Fruit fly (Drosophila melanogaster) whole organism, embryonic: ENCODE measurements around the gene CG12194.
A peak's percentile ranks its signal among the peaks of the same experiment; 100 is the strongest.

Experiments
- ATbp ChIP-seq: fragments of 200-800 bp; sonication (Bioruptor generic); optimal IDR thresholded peaks from 2 replicates; lab custom pipeline; 2017; ENCODE audit warnings: missing biosample characterization, mild to moderate bottlenecking, missing genetic modification characterization, missing genetic modification reagents
- Blimp-1 ChIP-seq: fragments of 200-800 bp; sonication (Bioruptor generic); optimal IDR thresholded peaks from 3 replicates; lab custom pipeline; 2018; ENCODE audit warnings: missing biosample characterization, missing genetic modification characterization, mild to moderate bottlenecking, moderate library complexity, missing genetic modification reagents
- CG11560 ChIP-seq: fragments of 200-800 bp; sonication (Bioruptor generic); IDR thresholded peaks from 3 replicates; pipeline ENCODE4 v1.3.6; 2022; ENCODE audit warnings: missing biosample characterization, missing genetic modification characterization
- CG12299 ChIP-seq: fragments of 200-800 bp; sonication (Bioruptor generic); optimal IDR thresholded peaks from 2 replicates; lab custom pipeline; 2018; ENCODE audit warnings: missing biosample characterization, mild to moderate bottlenecking, missing genetic modification characterization
- CG1233 ChIP-seq: fragments of 200-800 bp; sonication (Bioruptor generic); optimal IDR thresholded peaks from 4 replicates; lab custom pipeline; 2018; ENCODE audit warnings: missing biosample characterization, mild to moderate bottlenecking, missing genetic modification characterization
- CG14441 ChIP-seq: fragments of 200-800 bp; sonication (Bioruptor generic); IDR thresholded peaks from 2 replicates; pipeline ENCODE4 v1.3.6; 2022; ENCODE audit warnings: missing biosample characterization, missing genetic modification characterization
- CG15514 ChIP-seq: fragments of 200-800 bp; sonication (Bioruptor generic); optimal IDR thresholded peaks from 3 replicates; lab custom pipeline; 2017; ENCODE audit warnings: missing biosample characterization, missing genetic modification characterization, mild to moderate bottlenecking, moderate library complexity, missing genetic modification reagents
- CG2202 ChIP-seq: fragments of 200-800 bp; sonication (Bioruptor generic); optimal IDR thresholded peaks from 2 replicates; lab custom pipeline; 2018; ENCODE audit warnings: missing biosample characterization, mild to moderate bottlenecking, missing genetic modification characterization
- CG30020 ChIP-seq: fragments of 200-800 bp; optimal IDR thresholded peaks from 2 replicates; lab custom pipeline; 2019; ENCODE audit warnings: missing biosample characterization, mild to moderate bottlenecking, missing genetic modification characterization, moderate library complexity
- CG32767 ChIP-seq: fragments of 200-800 bp; sonication (Bioruptor generic); IDR thresholded peaks from 2 replicates; pipeline ENCODE4 v1.3.6; 2022; ENCODE audit warnings: missing biosample characterization, missing genetic modification characterization
- CG34376 ChIP-seq: fragments of 200-800 bp; sonication (Bioruptor generic); optimal IDR thresholded peaks from 2 replicates; lab custom pipeline; 2018; ENCODE audit warnings: missing biosample characterization, mild to moderate bottlenecking, missing genetic modification characterization
- CG3838 ChIP-seq: fragments of 200-800 bp; sonication (Bioruptor generic); optimal IDR thresholded peaks from 3 replicates; lab custom pipeline; 2016; ENCODE audit warnings: missing biosample characterization, missing genetic modification characterization
- CG3995 ChIP-seq: fragments of 200-800 bp; sonication (Bioruptor generic); optimal IDR thresholded peaks from 3 replicates; lab custom pipeline; 2016; ENCODE audit warnings: missing biosample characterization, missing genetic modification characterization
- CG6854 ChIP-seq: fragments of 200-800 bp; sonication (Bioruptor generic); optimal IDR thresholded peaks from 3 replicates; lab custom pipeline; 2017; ENCODE audit warnings: missing biosample characterization, mild to moderate bottlenecking, missing genetic modification characterization
- CG9437 ChIP-seq: fragments of 200-800 bp; sonication (Bioruptor generic); optimal IDR thresholded peaks from 2 replicates; lab custom pipeline; 2018; ENCODE audit warnings: missing biosample characterization, mild to moderate bottlenecking, missing genetic modification characterization
- CG9797 ChIP-seq: fragments of 200-800 bp; sonication (Bioruptor generic); optimal IDR thresholded peaks from 3 replicates; lab custom pipeline; 2018; ENCODE audit warnings: missing biosample characterization, mild to moderate bottlenecking, missing genetic modification characterization
- CrebB ChIP-seq: fragments of 200-800 bp; sonication (Bioruptor generic); optimal IDR thresholded peaks from 3 replicates; lab custom pipeline; 2018; ENCODE audit warnings: missing biosample characterization, mild to moderate bottlenecking, missing genetic modification characterization
- Dll ChIP-seq: fragments of 200-800 bp; sonication (Bioruptor generic); IDR thresholded peaks from 4 replicates; pipeline ENCODE4 v1.3.6; 2022; ENCODE audit warnings: missing biosample characterization, missing genetic modification characterization; ENCODE audit not compliant: partially characterized antibody
- HLH54F ChIP-seq: fragments of 200-800 bp; sonication (Bioruptor generic); optimal IDR thresholded peaks from 3 replicates; lab custom pipeline; 2016; ENCODE audit warnings: missing biosample characterization, missing genetic modification characterization
- Hand ChIP-seq: fragments of 200-800 bp; sonication (Bioruptor generic); optimal IDR thresholded peaks from 2 replicates; lab custom pipeline; 2017; ENCODE audit warnings: mild to moderate bottlenecking, missing biosample characterization, missing genetic modification reagents, missing genetic modification characterization
- Hmr ChIP-seq: fragments of 200-800 bp; sonication (Bioruptor generic); optimal IDR thresholded peaks from 3 replicates; lab custom pipeline; 2017; ENCODE audit warnings: mild to moderate bottlenecking, missing biosample characterization, missing genetic modification reagents, missing genetic modification characterization
- Hr3 ChIP-seq: fragments of 200-800 bp; sonication (Bioruptor generic); optimal IDR thresholded peaks from 3 replicates; lab custom pipeline; 2016; ENCODE audit warnings: missing biosample characterization, missing genetic modification characterization
- Hr39 ChIP-seq: fragments of >200 bp; optimal IDR thresholded peaks from 2 replicates; lab custom pipeline; 2017
- Nf-YA ChIP-seq: fragments of 200-800 bp; sonication (Bioruptor generic); IDR thresholded peaks from 2 replicates; pipeline ENCODE4 v1.3.6; 2022; ENCODE audit warnings: missing biosample characterization, missing genetic modification characterization
- Scr ChIP-seq: fragments of 200-800 bp; sonication (Bioruptor generic); IDR thresholded peaks from 2 replicates; pipeline ENCODE4 v1.3.6; 2022; ENCODE audit warnings: missing biosample characterization, missing genetic modification characterization; ENCODE audit not compliant: partially characterized antibody
- Sox100B ChIP-seq: fragments of 200-800 bp; sonication (Bioruptor generic); optimal IDR thresholded peaks from 3 replicates; lab custom pipeline; 2018; ENCODE audit warnings: missing biosample characterization, mild to moderate bottlenecking, missing genetic modification characterization
- Vsx1 ChIP-seq: fragments of 200-800 bp; sonication (Bioruptor generic); optimal IDR thresholded peaks from 2 replicates; lab custom pipeline; 2017; ENCODE audit warnings: missing biosample characterization, mild to moderate bottlenecking, missing genetic modification characterization, missing genetic modification reagents
- ash1 ChIP-seq: fragments of 200-800 bp; sonication (Bioruptor generic); optimal IDR thresholded peaks from 2 replicates; lab custom pipeline; 2018; ENCODE audit warnings: missing biosample characterization, mild to moderate bottlenecking, missing genetic modification characterization
- az2 ChIP-seq: fragments of 200-800 bp; sonication (Bioruptor generic); optimal IDR thresholded peaks from 3 replicates; lab custom pipeline; 2016; ENCODE audit warnings: missing biosample characterization, missing genetic modification characterization
- bowl ChIP-seq: fragments of 200-800 bp; sonication (Bioruptor generic); IDR thresholded peaks from 2 replicates; pipeline ENCODE4 v1.3.6; 2022; ENCODE audit warnings: missing biosample characterization, missing genetic modification characterization
- crp ChIP-seq, 2 experiments: fragments of 200-800 bp; sonication (Bioruptor generic); optimal IDR thresholded peaks; 2 replicates in 1 of 2; 3 replicates in 1 of 2; lab custom pipeline; 2017; ENCODE audit warnings: missing biosample characterization in 2 of 2, missing genetic modification characterization in 2 of 2, mild to moderate bottlenecking in 1 of 2, moderate library complexity in 1 of 2
- dan ChIP-seq: fragments of 200-800 bp; sonication (Bioruptor generic); IDR thresholded peaks from 2 replicates; pipeline ENCODE4 v1.3.6; 2022; ENCODE audit warnings: missing biosample characterization, missing genetic modification characterization
- danr ChIP-seq: fragments of 200-800 bp; sonication (Bioruptor generic); IDR thresholded peaks from 2 replicates; pipeline ENCODE4 v1.3.6; 2022; ENCODE audit warnings: missing biosample characterization, missing genetic modification characterization
- dimm ChIP-seq: fragments of 200-800 bp; sonication (Bioruptor generic); IDR thresholded peaks from 2 replicates; pipeline ENCODE4 v1.3.6; 2022; ENCODE audit warnings: missing biosample characterization, missing genetic modification characterization
- ftz-f1 ChIP-seq: fragments of 200-800 bp; sonication (Bioruptor generic); optimal IDR thresholded peaks from 2 replicates; lab custom pipeline; 2016; ENCODE audit warnings: missing biosample characterization, missing genetic modification characterization
- hbn ChIP-seq: fragments of 200-800 bp; sonication (Bioruptor generic); IDR thresholded peaks from 2 replicates; pipeline ENCODE4 v1.3.6; 2022; ENCODE audit warnings: missing biosample characterization, missing genetic modification characterization; ENCODE audit not compliant: partially characterized antibody
- kay ChIP-seq: fragments of 200-800 bp; sonication (Bioruptor generic); optimal IDR thresholded peaks from 2 replicates; lab custom pipeline; 2016; ENCODE audit warnings: missing biosample characterization, missing genetic modification characterization
- luna ChIP-seq: fragments of 200-800 bp; sonication (Bioruptor generic); optimal IDR thresholded peaks from 2 replicates; lab custom pipeline; 2016; ENCODE audit warnings: missing biosample characterization, missing genetic modification characterization
- mam ChIP-seq: fragments of 200-800 bp; sonication (Bioruptor generic); optimal IDR thresholded peaks from 3 replicates; lab custom pipeline; 2016; ENCODE audit warnings: missing biosample characterization, missing genetic modification characterization
- nau ChIP-seq: fragments of 200-800 bp; sonication (Bioruptor generic); optimal IDR thresholded peaks from 3 replicates; lab custom pipeline; 2017; ENCODE audit warnings: missing biosample characterization, mild to moderate bottlenecking, missing genetic modification characterization, missing genetic modification reagents
- nerfin-1 ChIP-seq: fragments of 200-800 bp; sonication (Bioruptor generic); optimal IDR thresholded peaks from 3 replicates; lab custom pipeline; 2019; ENCODE audit warnings: missing biosample characterization, mild to moderate bottlenecking, missing genetic modification characterization, moderate library complexity
- pros ChIP-seq: fragments of 200-800 bp; sonication (Bioruptor generic); optimal IDR thresholded peaks from 3 replicates; lab custom pipeline; 2019; ENCODE audit warnings: missing biosample characterization, mild to moderate bottlenecking, missing genetic modification characterization, moderate library complexity
- salm ChIP-seq: fragments of 200-800 bp; sonication (Bioruptor generic); optimal IDR thresholded peaks from 2 replicates; lab custom pipeline; 2018; ENCODE audit warnings: missing biosample characterization, mild to moderate bottlenecking, missing genetic modification characterization
- scrt ChIP-seq: fragments of 200-800 bp; sonication (Bioruptor generic); optimal IDR thresholded peaks from 2 replicates; lab custom pipeline; 2018; ENCODE audit warnings: missing biosample characterization, mild to moderate bottlenecking, missing genetic modification characterization, moderate library complexity
- seq ChIP-seq: fragments of 200-800 bp; sonication (Bioruptor generic); IDR thresholded peaks from 2 replicates; pipeline ENCODE4 v1.3.6; 2022; ENCODE audit warnings: missing biosample characterization, missing genetic modification characterization
- sim ChIP-seq: fragments of 200-800 bp; sonication (Bioruptor generic); IDR thresholded peaks from 2 replicates; pipeline ENCODE4 v1.3.6; 2022; ENCODE audit warnings: missing biosample characterization, missing genetic modification characterization
- sna ChIP-seq: fragments of 200-800 bp; sonication (Bioruptor generic); IDR thresholded peaks from 2 replicates; pipeline ENCODE4 v1.3.6; 2022; ENCODE audit warnings: missing biosample characterization, missing genetic modification characterization; ENCODE audit not compliant: partially characterized antibody
- tin ChIP-seq: fragments of 200-800 bp; sonication (Bioruptor generic); optimal IDR thresholded peaks from 3 replicates; lab custom pipeline; 2016; ENCODE audit warnings: missing biosample characterization, missing genetic modification characterization
- tio ChIP-seq: fragments of 200-800 bp; sonication (Bioruptor generic); optimal IDR thresholded peaks from 2 replicates; lab custom pipeline; 2017; ENCODE audit warnings: missing biosample characterization, missing genetic modification characterization, inconsistent platforms
- yki ChIP-seq: fragments of >200 bp; optimal IDR thresholded peaks from 3 replicates; lab custom pipeline; 2018
- zen ChIP-seq: fragments of 200-800 bp; sonication (Bioruptor generic); optimal IDR thresholded peaks from 3 replicates; lab custom pipeline; 2018; ENCODE audit warnings: missing biosample characterization, mild to moderate bottlenecking, missing genetic modification characterization, moderate library complexity
- zf30C ChIP-seq: fragments of 200-800 bp; sonication (Bioruptor generic); optimal IDR thresholded peaks from 3 replicates; lab custom pipeline; 2018; ENCODE audit warnings: missing biosample characterization, mild to moderate bottlenecking, missing genetic modification characterization

The CG12194 gene

DNA sequence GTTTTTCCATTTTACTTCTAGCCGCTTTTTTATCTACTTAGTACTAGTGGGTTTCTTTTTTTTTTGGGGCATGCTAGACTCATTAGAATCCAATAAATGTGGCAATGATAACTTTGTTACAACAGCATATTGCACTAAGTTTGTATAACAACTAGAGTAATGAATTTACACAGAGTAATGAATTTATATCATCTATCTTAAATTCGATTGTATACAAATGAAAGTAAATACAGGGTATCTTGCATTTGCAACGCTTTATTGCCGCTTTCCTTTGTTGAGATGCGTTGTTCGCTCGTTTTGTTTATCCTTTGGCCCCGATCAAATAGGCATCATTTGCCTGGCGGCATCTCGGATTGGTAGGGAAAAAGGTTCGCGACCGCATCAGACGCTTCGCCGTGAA lies 16.7 kb downstream of the CG12194 start (continued):
- TF ChIP-seq Nf-YA (GFP tag; lab: Robert Waterston, UW) (no peak), danr (GFP tag; lab: Robert Waterston, UW) (no peak), Hmr (peak; percentile 12), seq (GFP tag; lab: Robert Waterston, UW) (no peak), Dll (no peak), CG11560 (tag; lab: Robert Waterston, UW) (no peak), Sox100B (no peak), CG1233 (GFP tag; lab: Kevin White, UChicago) (no peak), CG12299 (no peak), CG9437 (GFP tag; lab: Kevin White, UChicago) (no peak), luna (GFP tag; lab: Kevin White, UChicago) (no peak), kay (GFP tag; lab: Kevin White, UChicago) (no peak), nerfin-1 (tag; lab: Kevin White, UChicago) (no peak), tin (GFP tag; lab: Kevin White, UChicago) (no peak), Blimp-1 (GFP tag; lab: Kevin White, UChicago) (peak; percentile 15), yki (lab: Kevin White, UChicago) (no peak), CG14441 (no peak), dimm (GFP tag; lab: Robert Waterston, UW) (no peak), CG2202 (tag; lab: Kevin White, UChicago) (no peak), dan (GFP tag; lab: Robert Waterston, UW) (0 out of 2 replicates have a peak, but pooled peaks have one; percentile 29), ash1 (no peak), hbn (GFP tag; lab: Robert Waterston, UW) (no peak), crp (GFP tag; optimal IDR thresholded peaks at IDR 0.05; lab: Kevin White, UChicago) (no peak)

dm6 chr2L:4856118-4856517 lies 18.0 kb downstream of the CG12194 start:
- TF ChIP-seq CrebB, result peak; percentile 37
- TF ChIP-seq sim, result no peak
- TF ChIP-seq Vsx1 (GFP tag; lab: Kevin White, UChicago), result no peak
- TF ChIP-seq bowl (GFP tag; lab: Robert Waterston, UW), result peak; percentile 31; the same call in 1 of the 2 replicates
- TF ChIP-seq pros, result no peak
- peak; percentile 44 for TF ChIP-seq CG2202 (tag; lab: Kevin White, UChicago)
- TF ChIP-seq ATbp (GFP tag; lab: Kevin White, UChicago), result peak; percentile 63
- peak; percentile 36 for TF ChIP-seq CG15514 (GFP tag; lab: Kevin White, UChicago)
- no peak for TF ChIP-seq CG3838
- no peak for TF ChIP-seq ftz-f1 (GFP tag; lab: Kevin White, UChicago)
- TF ChIP-seq zen (tag; lab: Kevin White, UChicago), result peak; percentile 65
- TF ChIP-seq CG30020 (tag; lab: Kevin White, UChicago), result no peak
- peak; percentile 39 for TF ChIP-seq Hr3 (GFP tag; lab: Kevin White, UChicago)
- TF ChIP-seq CG32767 (GFP tag; lab: Robert Waterston, UW), result peak; percentile 71
- TF ChIP-seq CG9797 (GFP tag; lab: Kevin White, UChicago), result no peak
- TF ChIP-seq salm (tag; lab: Kevin White, UChicago), result no peak
- TF ChIP-seq scrt, result peak; percentile 62
- TF ChIP-seq tio, result peak; percentile 63
- TF ChIP-seq Hr39 (lab: Kevin White, UChicago), result no peak
- peak; percentile 62 for TF ChIP-seq Hand (GFP tag; lab: Kevin White, UChicago)
- peak; percentile 23 for TF ChIP-seq CG6854 (GFP tag; lab: Kevin White, UChicago)
- peak; percentile 19 for TF ChIP-seq mam
- TF ChIP-seq nau (GFP tag; lab: Kevin White, UChicago), result peak; percentile 52
- TF ChIP-seq HLH54F (GFP tag; lab: Kevin White, UChicago), result no peak
- TF ChIP-seq CG34376 (GFP tag; lab: Kevin White, UChicago), result no peak
- no peak for TF ChIP-seq sna (GFP tag; lab: Robert Waterston, UW)
- TF ChIP-seq zf30C, result no peak
- TF ChIP-seq Scr (GFP tag; lab: Robert Waterston, UW), result no peak
- peak; percentile 60 for TF ChIP-seq az2
- TF ChIP-seq CG3995 (GFP tag; lab: Kevin White, UChicago), result no peak
